Worm (Caenorhabditis elegans) whole organism, L4 larva: ENCODE results near the gene T28A11.20.

Experiments used
- F37D6.2 ChIP-seq: sonication (generic microtip); optimal IDR thresholded peaks from 2 replicates; lab custom pipeline; 2016; ENCODE audit warnings: mild to moderate bottlenecking, missing genetic modification characterization, missing compliant biosample characterization
- Y75B8A.6 ChIP-seq: fragments of 200-800 bp; sonication (Bioruptor generic); IDR thresholded peaks from 2 replicates; pipeline ENCODE4 v1.3.6; 2022; ENCODE audit warnings: missing genetic modification reagents, missing genetic modification characterization, missing compliant biosample characterization
- aha-1 ChIP-seq: fragments of 150-350 bp; peaks from one replicate; lab custom pipeline; 2014; ENCODE audit warnings: missing biosample characterization, missing genetic modification characterization
- arid-1 ChIP-seq: fragments of 200-800 bp; sonication (Bioruptor generic); conservative IDR thresholded peaks from 2 replicates; pipeline ENCODE4 v1.3.6; 2022; ENCODE audit warnings: missing genetic modification reagents, missing genetic modification characterization, missing compliant biosample characterization
- ceh-82 ChIP-seq: sonication (generic microtip); optimal IDR thresholded peaks from 2 replicates; lab custom pipeline; 2017; ENCODE audit warnings: missing biosample characterization, missing genetic modification characterization
- ctbp-1 ChIP-seq: fragments of 200-800 bp; sonication (Bioruptor generic); IDR thresholded peaks from 2 replicates; pipeline ENCODE4 v1.3.6; 2022; ENCODE audit warnings: missing genetic modification reagents, missing genetic modification characterization, missing compliant biosample characterization
- dmd-9 ChIP-seq: fragments of 200-800 bp; sonication (Bioruptor generic); IDR thresholded peaks from 2 replicates; pipeline ENCODE4 v1.3.6; 2022; ENCODE audit warnings: missing genetic modification reagents, missing genetic modification characterization, missing compliant biosample characterization
- fkh-10 ChIP-seq: fragments of 150-350 bp; optimal IDR thresholded peaks from 2 replicates; lab custom pipeline; 2014; ENCODE audit warnings: missing biosample characterization, missing genetic modification reagents, missing genetic modification characterization
- hif-1 ChIP-seq, 2 experiments: sonication (generic microtip); optimal IDR thresholded peaks; 2 replicates each; lab custom pipeline; 2016 to 2017; ENCODE audit warnings: missing compliant biosample characterization in 2 of 2, missing genetic modification characterization in 2 of 2, missing genetic modification reagents in 2 of 2, missing genotype in 2 of 2, mild to moderate bottlenecking in 1 of 2
- hlh-11 ChIP-seq: fragments of 200-800 bp; sonication (Bioruptor generic); optimal IDR thresholded peaks from 2 replicates; lab custom pipeline; 2018; ENCODE audit warnings: mild to moderate bottlenecking, missing genetic modification characterization, missing compliant biosample characterization
- hmg-1.1 ChIP-seq: fragments of 200-800 bp; sonication (Bioruptor generic); IDR thresholded peaks from 2 replicates; pipeline ENCODE4 v1.3.6; 2022; ENCODE audit warnings: missing genetic modification reagents, missing genetic modification characterization, missing compliant biosample characterization
- lim-7 ChIP-seq: fragments of 200-800 bp; sonication (Bioruptor generic); IDR thresholded peaks from 2 replicates; pipeline ENCODE4 v1.3.6; 2022; ENCODE audit warnings: missing genetic modification characterization, missing compliant biosample characterization
- lin-39 ChIP-seq: fragments of 150-350 bp; optimal IDR thresholded peaks from 2 replicates; lab custom pipeline; 2014; ENCODE audit warnings: missing biosample characterization, missing genetic modification reagents, missing genetic modification characterization
- lsy-2 ChIP-seq, 2 experiments: fragments of 150-350 bp in 1 of 2; sonication (generic microtip) in 1 of 2; optimal IDR thresholded peaks; 2 replicates each; lab custom pipeline; 2014 to 2017; ENCODE audit warnings: missing biosample characterization in 2 of 2, missing genetic modification characterization in 2 of 2
- madf-5 ChIP-seq, 2 experiments: fragments of 200-800 bp; sonication (Bioruptor generic); IDR thresholded peaks; 2 replicates each; pipeline ENCODE4 v1.3.6; 2022; ENCODE audit warnings: missing compliant biosample characterization in 2 of 2, missing genetic modification characterization in 2 of 2
- madf-9 ChIP-seq: fragments of 200-800 bp; sonication (Bioruptor generic); conservative IDR thresholded peaks from 2 replicates; pipeline ENCODE4 v1.3.6; 2022; ENCODE audit warnings: missing genetic modification reagents, missing genetic modification characterization, missing compliant biosample characterization
- mdl-1 ChIP-seq, 2 experiments: fragments of 150-350 bp in 1 of 2; sonication (generic microtip) in 1 of 2; optimal IDR thresholded peaks; 2 replicates each; lab custom pipeline; 2014 to 2017; ENCODE audit warnings: missing biosample characterization in 2 of 2, missing genetic modification characterization in 2 of 2
- mxl-3 ChIP-seq: fragments of 200-800 bp; sonication (Bioruptor generic); optimal IDR thresholded peaks from 2 replicates; lab custom pipeline; 2018; ENCODE audit warnings: mild to moderate bottlenecking, missing genetic modification characterization, missing compliant biosample characterization
- nhr-11 ChIP-seq: fragments of 150-350 bp; optimal IDR thresholded peaks from 2 replicates; lab custom pipeline; 2014; ENCODE audit warnings: missing biosample characterization, missing genetic modification characterization
- nhr-28 ChIP-seq: fragments of 150-350 bp; optimal IDR thresholded peaks from 2 replicates; lab custom pipeline; 2014; ENCODE audit warnings: missing biosample characterization, missing genetic modification characterization
- nhr-41 ChIP-seq: fragments of 200-800 bp; sonication (Bioruptor generic); IDR thresholded peaks from 2 replicates; pipeline ENCODE4 v1.3.6; 2022; ENCODE audit warnings: missing genetic modification reagents, missing genetic modification characterization, missing compliant biosample characterization
- nhr-48 ChIP-seq: sonication (generic microtip); optimal IDR thresholded peaks from 2 replicates; lab custom pipeline; 2016; ENCODE audit warnings: mild to moderate bottlenecking, missing genetic modification characterization, missing compliant biosample characterization
- nhr-76 ChIP-seq: fragments of 150-350 bp; optimal IDR thresholded peaks from 2 replicates; lab custom pipeline; 2014; ENCODE audit warnings: missing biosample characterization, missing genetic modification characterization
- nhr-77 ChIP-seq: fragments of 150-350 bp; optimal IDR thresholded peaks from 2 replicates; lab custom pipeline; 2014; ENCODE audit warnings: missing biosample characterization, missing genetic modification characterization
- pha-4 ChIP-seq, 2 experiments: fragments of 150-350 bp in 1 of 2; fragments of 200-800 bp in 1 of 2; sonication (Bioruptor generic) in 1 of 2; IDR thresholded peaks in 1 of 2; optimal IDR thresholded peaks in 1 of 2; 2 replicates each; pipeline versions ENCODE4 v1.3.6 to Lab custom; 2014 to 2022; ENCODE audit warnings: missing genetic modification characterization in 2 of 2, missing genetic modification reagents in 2 of 2, missing biosample characterization in 1 of 2, missing compliant biosample characterization in 1 of 2
- php-3 ChIP-seq: fragments of 200-800 bp; sonication (Bioruptor generic); IDR thresholded peaks from 2 replicates; pipeline ENCODE4 v1.3.6; 2022; ENCODE audit warnings: missing genetic modification reagents, missing genetic modification characterization, missing compliant biosample characterization
- pqm-1 ChIP-seq: sonication (generic microtip); optimal IDR thresholded peaks from 2 replicates; lab custom pipeline; 2017; ENCODE audit warnings: missing biosample characterization, missing genetic modification characterization
- skn-1 ChIP-seq: fragments of 150-350 bp; optimal IDR thresholded peaks from 2 replicates; lab custom pipeline; 2014; ENCODE audit warnings: missing biosample characterization, missing genetic modification characterization
- tra-1 ChIP-seq: fragments of 200-800 bp; sonication (Bioruptor generic); IDR thresholded peaks from 2 replicates; pipeline ENCODE4 v1.3.6; 2022; ENCODE audit warnings: missing genetic modification reagents, missing genetic modification characterization, missing compliant biosample characterization
- unc-62 ChIP-seq, 3 experiments: fragments of 150-350 bp in 1 of 3; sonication (generic microtip); optimal IDR thresholded peaks in 2 of 3; peaks in 1 of 3; 1 replicate in 1 of 3; 2 replicates in 2 of 3; lab custom pipeline; 2014 to 2017; ENCODE audit warnings: missing biosample characterization in 3 of 3, missing genetic modification characterization in 3 of 3, missing genetic modification reagents in 3 of 3, missing genotype in 1 of 3

The T28A11.20 gene

ce11 chrV:3315308-3315707 is 42.3 kb upstream of the T28A11.20 start, which contains the start of gene arrd-19 (continued):
- no peak for TF ChIP-seq lin-39 (tag; lab: Kevin White, UChicago)
- peak; percentile 26 to 79 for TF ChIP-seq lsy-2 (tag; optimal IDR thresholded peaks at IDR 0.05; lab: Kevin White, UChicago)
- peak; percentile 72 for TF ChIP-seq fkh-10 (GFP tag; lab: Kevin White, UChicago)
- no peak for TF ChIP-seq nhr-41 (GFP tag; lab: Robert Waterston, UW)
- peak; percentile 41 for TF ChIP-seq F37D6.2 (tag; lab: Kevin White, UChicago)
- TF ChIP-seq mdl-1 (tag; optimal IDR thresholded peaks at IDR 0.05; lab: Kevin White, UChicago): peak in 1 of 2 experiments; percentile 85
- no peak for TF ChIP-seq ceh-82 (tag; lab: Kevin White, UChicago)
- TF ChIP-seq pha-4 (GFP tag; IDR thresholded peaks at IDR 0.05; lab: Robert Waterston, UW): no peak
- TF ChIP-seq pha-4 (tag; optimal IDR thresholded peaks at IDR 0.05; lab: Kevin White, UChicago): peak; percentile 54

- peak; percentile 73 for TF ChIP-seq hlh-11 (tag; lab: Kevin White, UChicago)
- no peak for TF ChIP-seq dmd-9 (GFP tag; lab: Robert Waterston, UW)
- 0 out of 2 replicates have a peak, but pooled peaks have one; percentile 10 for TF ChIP-seq tra-1
- TF ChIP-seq unc-62 (GFP tag; optimal IDR thresholded peaks at IDR 0.05 in 1 of 2; lab: Kevin White, UChicago): peak in 1 of 2 experiments; percentile 56
- TF ChIP-seq unc-62 (tag; optimal IDR thresholded peaks at IDR 0.05; lab: Kevin White, UChicago): no peak
- TF ChIP-seq Y75B8A.6 (GFP tag; lab: Robert Waterston, UW): no peak
- TF ChIP-seq hmg-1.1 (GFP tag; lab: Robert Waterston, UW): peak; percentile 83
- TF ChIP-seq nhr-76: no peak
- peak; percentile 34 for TF ChIP-seq mxl-3 (GFP tag; lab: Kevin White, UChicago)
- TF ChIP-seq nhr-48: peak; percentile 70
- peak; percentile 43 for TF ChIP-seq nhr-77 (tag; lab: Kevin White, UChicago)
- peak in 1 of 2 experiments; percentile 51 for TF ChIP-seq mdl-1 (tag; optimal IDR thresholded peaks at IDR 0.05; lab: Kevin White, UChicago)
- no peak for TF ChIP-seq lim-7
- no peak for TF ChIP-seq madf-9 (GFP tag; lab: Robert Waterston, UW)
- TF ChIP-seq ctbp-1: peak; percentile 59
- peak; percentile 4 for TF ChIP-seq nhr-11 (tag; lab: Kevin White, UChicago)
- peak; percentile 56 for TF ChIP-seq nhr-28 (tag; lab: Kevin White, UChicago)
- peak; percentile 78 for TF ChIP-seq aha-1 (tag; lab: Kevin White, UChicago)
- peak; percentile 18; the same call in 1 of the 2 replicates for TF ChIP-seq php-3 (GFP tag; lab: Robert Waterston, UW)
- TF ChIP-seq, all 104 proteins: peak for 13
Measured at ce11 chrV:3312067-3312666, 39.1 kb upstream of the T28A11.20 start, which contains the start of gene arrd-18. Gene arrd-18, minus strand, starts transcription at chrV:3312117.

ce11 chrV:3308169-3308568 is 35.1 kb upstream of the T28A11.20 start, which contains the start of gene srbc-3:
Gene srbc-3, plus strand, starts transcription at chrV:3308469.
- TF ChIP-seq unc-62 (GFP tag; optimal IDR thresholded peaks at IDR 0.05 in 1 of 2; lab: Kevin White, UChicago) (peak in 1 of 2 experiments; percentile 67), unc-62 (tag; optimal IDR thresholded peaks at IDR 0.05; lab: Kevin White, UChicago) (no peak), pqm-1 (tag; lab: Kevin White, UChicago) (no peak)

ce11 chrV:3301898-3302297 is 28.8 kb upstream of the T28A11.20 start, which contains the start of gene srbc-1:
Gene srbc-1, minus strand, starts transcription at chrV:3301998.
- TF ChIP-seq arid-1 (GFP tag; lab: Robert Waterston, UW) (no peak), hif-1 (tag; optimal IDR thresholded peaks at IDR 0.05; lab: Kevin White, UChicago) (no peak), aha-1 (tag; lab: Kevin White, UChicago) (peak; percentile 2)
- TF ChIP-seq, all 104 proteins: peak for 1

- no peak for TF ChIP-seq skn-1 (tag; lab: Kevin White, UChicago)
- TF ChIP-seq madf-5 (GFP tag; IDR thresholded peaks at IDR 0.05; lab: Robert Waterston, UW): peak in 1 of 2 experiments; percentile 70; a peak in 1 of 4 replicates
Measured at ce11 chrV:3299437-3299836, 26.4 kb upstream of the T28A11.20 start.
